Worm (Caenorhabditis elegans): ENCODE measurements around the gene pfk-1.2.

pfk-1.2 gene

DNA sequence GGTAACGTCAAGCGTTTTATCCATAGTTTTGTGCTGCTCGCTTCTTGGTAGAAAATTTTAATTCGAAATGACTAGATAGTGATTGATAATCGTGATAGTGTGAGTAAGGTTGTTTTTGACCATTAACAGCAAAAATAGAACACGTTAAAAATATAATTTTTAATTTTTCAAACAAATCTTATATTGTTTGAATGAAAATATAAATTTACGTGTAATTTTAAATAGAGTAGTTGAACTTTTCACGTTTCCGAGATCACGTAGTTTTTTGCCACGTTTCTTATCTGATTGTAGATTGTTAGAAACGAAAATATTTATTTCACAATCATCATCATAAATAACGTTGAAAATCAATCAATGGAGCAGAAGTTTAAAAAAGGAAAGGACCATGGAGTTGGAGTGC lies at the start of gene pfk-1.2, which contains the start of gene C50F4.10:
pfk-1.2 (plus strand) TSS at position 325 of the 400 bp plus-strand sequence.
C50F4.10 (minus strand) TSS at position 101 of the 400 bp plus-strand sequence.
- TF ChIP-seq nfya-1 (tag; optimal IDR thresholded peaks at IDR 0.05; ENCODE audit: insufficient read depth), result no peak
- TF ChIP-seq elt-1 (tag; optimal IDR thresholded peaks at IDR 0.05), result no peak
- no peak for TF ChIP-seq R02D3.7 (tag; optimal IDR thresholded peaks at IDR 0.05)
- TF ChIP-seq pha-4 (tag; optimal IDR thresholded peaks at IDR 0.05), result no peak
- TF ChIP-seq mml-1 (tag; optimal IDR thresholded peaks at IDR 0.05), result no peak

DNA sequence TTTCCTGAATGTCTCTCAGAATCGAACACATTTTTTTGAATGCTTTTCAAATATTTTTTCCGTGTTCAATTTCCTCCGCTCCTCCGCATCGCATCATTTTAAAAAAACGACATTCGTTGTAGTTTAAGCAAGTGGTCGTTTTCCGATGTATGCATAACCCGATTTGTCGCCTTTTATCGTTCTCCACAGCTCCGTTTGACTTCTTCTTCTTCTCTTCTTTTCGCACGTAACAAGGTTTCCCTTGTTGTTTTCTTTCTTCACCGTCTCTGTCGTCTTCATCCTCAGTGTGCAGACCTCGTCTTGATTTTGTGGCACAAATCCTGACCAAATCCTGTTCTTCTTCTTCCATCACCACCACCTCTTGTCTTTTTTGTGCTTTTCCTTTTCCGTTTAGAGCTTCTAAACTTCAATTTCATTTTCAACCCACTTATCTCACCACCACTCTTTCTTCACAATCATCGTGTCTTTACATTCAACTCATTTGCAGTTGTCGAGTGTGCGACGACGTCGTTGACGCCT lies 47.8 kb upstream of the pfk-1.2 start, which contains the start of gene K06A4.2:
K06A4.2 (plus strand) TSS at position 469 of the 519 bp plus-strand sequence.
- TF ChIP-seq zag-1 (tag; optimal IDR thresholded peaks at IDR 0.05) (no peak), fkh-10 (GFP tag; optimal IDR thresholded peaks at IDR 0.05) (peak; percentile 86)

DNA sequence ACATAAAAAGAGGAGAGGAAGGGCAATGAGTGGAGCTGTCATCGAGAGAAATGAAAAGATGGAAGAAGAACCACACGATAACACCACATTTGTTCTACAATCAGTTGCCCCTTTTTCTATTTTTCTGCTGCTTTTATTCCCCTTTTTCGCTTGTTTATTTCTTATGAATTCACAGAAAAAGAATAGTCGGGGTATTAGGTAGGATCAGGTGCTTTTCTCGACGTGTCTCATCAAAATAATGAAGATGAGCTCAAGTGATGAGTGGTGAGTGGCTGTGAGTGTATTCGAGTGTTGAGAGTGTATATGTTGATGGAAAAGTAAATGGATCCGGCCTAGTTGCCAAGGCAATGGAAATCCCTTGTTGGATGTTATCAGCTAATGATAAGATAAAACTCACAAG lies 46.1 kb upstream of the pfk-1.2 start:
- TF ChIP-seq nfya-1 (tag; optimal IDR thresholded peaks at IDR 0.05; ENCODE audit: insufficient read depth) (no peak), lin-15B (tag; optimal IDR thresholded peaks at IDR 0.05) (no peak), unc-39 (tag; optimal IDR thresholded peaks at IDR 0.05) (no peak), R02D3.7 (tag; optimal IDR thresholded peaks at IDR 0.05) (no peak), aly-2 (tag; optimal IDR thresholded peaks at IDR 0.05) (no peak), lin-39 (tag; optimal IDR thresholded peaks at IDR 0.05) (no peak), ama-1 (optimal IDR thresholded peaks at IDR 0.05) (no peak), ztf-11 (tag; optimal IDR thresholded peaks at IDR 0.05) (no peak), nhr-76 (tag; optimal IDR thresholded peaks at IDR 0.05) (no peak), ceh-82 (tag; optimal IDR thresholded peaks at IDR 0.05) (no peak), unc-62 (GFP tag; optimal IDR thresholded peaks at IDR 0.05) (no peak), elt-2 (tag; optimal IDR thresholded peaks at IDR 0.05) (no peak), sea-2 (GFP tag; optimal IDR thresholded peaks at IDR 0.05) (no peak), mml-1 (tag; optimal IDR thresholded peaks at IDR 0.05) (no peak)

DNA sequence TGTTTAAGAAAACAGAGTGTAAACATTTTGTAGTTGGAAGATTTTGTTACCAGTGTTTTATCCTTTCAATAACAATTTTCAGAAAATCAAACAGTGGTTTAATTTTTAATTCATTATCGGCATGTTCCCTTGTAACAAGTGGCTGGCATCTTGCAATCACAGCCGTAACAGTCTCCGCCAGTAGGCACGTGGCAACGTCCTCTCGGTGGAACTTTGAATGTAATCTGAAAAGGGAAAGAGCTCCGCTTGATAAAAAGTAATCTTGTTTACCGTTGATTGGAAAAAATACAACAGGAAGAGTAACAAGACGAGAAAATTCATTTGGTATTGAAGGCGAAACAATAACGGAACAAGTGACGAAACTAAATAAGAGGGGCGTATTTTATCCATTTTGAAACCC lies 42.2 kb upstream of the pfk-1.2 start, which contains the start of gene K06A4.10:
K06A4.10 (minus strand) TSS at position 390 of the 400 bp plus-strand sequence.
- TF ChIP-seq jun-1 (tag; optimal IDR thresholded peaks at IDR 0.05), result peak; percentile 6
- TF ChIP-seq pqm-1 (tag; optimal IDR thresholded peaks at IDR 0.05), result no peak
- no peak for TF ChIP-seq egl-27 (tag; optimal IDR thresholded peaks at IDR 0.05)
- peak; percentile 72 for TF ChIP-seq elt-2 (tag; optimal IDR thresholded peaks at IDR 0.05)
- no peak for TF ChIP-seq eor-1 (tag; optimal IDR thresholded peaks at IDR 0.05)
- no peak for TF ChIP-seq ceh-16 (tag; optimal IDR thresholded peaks at IDR 0.05)

DNA sequence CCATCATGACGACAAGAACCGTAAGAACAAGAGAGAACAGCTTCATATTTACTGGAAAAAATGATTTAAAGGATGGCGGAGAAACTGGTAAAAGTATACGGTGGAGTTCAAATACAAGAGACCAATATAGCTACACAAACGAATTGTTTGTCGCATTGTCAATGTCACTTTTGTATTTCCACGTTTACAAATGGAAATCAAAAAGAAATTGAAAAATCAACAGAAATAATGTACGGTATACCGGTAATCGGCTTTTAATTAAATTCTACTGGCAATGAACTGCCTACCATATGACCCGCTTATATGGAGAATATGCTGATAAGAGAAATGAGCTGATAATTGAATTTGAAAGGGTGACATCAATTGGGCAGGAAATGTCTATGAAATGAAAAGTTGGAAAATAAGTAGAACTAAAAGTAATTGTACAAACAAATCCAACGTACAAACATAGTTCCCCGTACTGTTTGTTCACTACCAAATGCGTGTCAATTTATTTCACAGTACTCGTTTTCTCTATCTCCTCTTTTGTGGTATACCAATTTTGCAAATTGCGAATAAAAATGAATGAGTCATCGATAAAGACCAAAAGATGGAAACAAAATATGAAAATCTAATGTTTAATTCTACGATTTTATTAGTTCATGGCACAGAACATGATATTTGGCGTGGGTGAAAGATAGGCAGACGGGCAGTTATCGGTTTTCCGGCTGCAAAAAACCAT lies 40.0 kb upstream of the pfk-1.2 start, which contains the start of gene K06A4.7:
K06A4.7 (minus strand) TSS at position 51 of the 721 bp plus-strand sequence.
- TF ChIP-seq ceh-28 (tag; optimal IDR thresholded peaks at IDR 0.05), result no peak
- peak; percentile 67 for TF ChIP-seq pha-4 (tag; optimal IDR thresholded peaks at IDR 0.05)
- TF ChIP-seq ZK546.5 (tag; optimal IDR thresholded peaks at IDR 0.05), result no peak
- TF ChIP-seq elt-2 (tag; optimal IDR thresholded peaks at IDR 0.05), result peak; percentile 87
- no peak for TF ChIP-seq unc-39 (tag; optimal IDR thresholded peaks at IDR 0.05)
- TF ChIP-seq pqm-1 (tag; optimal IDR thresholded peaks at IDR 0.05), result peak; percentile 70
- TF ChIP-seq ceh-9 (tag; optimal IDR thresholded peaks at IDR 0.05), result no peak
- peak; percentile 44 for TF ChIP-seq jun-1 (tag; optimal IDR thresholded peaks at IDR 0.05)

DNA sequence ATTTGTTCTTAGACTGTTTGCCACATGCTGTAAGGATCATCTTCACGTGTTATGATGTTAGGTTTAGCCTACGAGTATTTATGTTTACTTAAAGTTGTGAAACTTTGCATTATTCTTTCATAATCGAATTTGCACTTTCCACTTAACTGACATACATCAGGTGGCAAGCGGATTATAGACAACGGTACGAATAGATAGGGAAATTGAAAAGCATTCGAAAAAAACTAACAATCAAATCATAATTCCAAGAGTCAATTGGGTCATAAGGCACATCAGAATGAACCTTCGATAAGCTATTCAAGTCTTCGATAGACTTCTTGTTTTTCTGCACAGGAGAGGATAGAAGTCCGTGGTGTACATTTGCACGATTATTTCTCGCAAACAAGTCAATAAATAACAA lies 39.1 kb upstream of the pfk-1.2 start:
- TF ChIP-seq elt-2 (tag; optimal IDR thresholded peaks at IDR 0.05) (peak; percentile 69), nhr-237 (tag; optimal IDR thresholded peaks at IDR 0.05) (no peak), ztf-11 (tag; optimal IDR thresholded peaks at IDR 0.05) (no peak), elt-3 (tag; optimal IDR thresholded peaks at IDR 0.05) (no peak), fkh-2 (tag; optimal IDR thresholded peaks at IDR 0.05) (no peak), mdl-1 (tag; optimal IDR thresholded peaks at IDR 0.05) (no peak), pqm-1 (tag; optimal IDR thresholded peaks at IDR 0.05) (peak; percentile 75), jun-1 (tag; optimal IDR thresholded peaks at IDR 0.05) (no peak), nhr-28 (tag; optimal IDR thresholded peaks at IDR 0.05) (no peak)
